Fruit fly (Drosophila melanogaster) whole organism, prepupa: Measurements from ENCODE around the gene VhaSFD.
A peak's percentile ranks its signal among the peaks of the same experiment; 100 is the strongest.

Source experiments
- CG10669 ChIP-seq: fragments of 200-800 bp; sonication (Bioruptor generic); optimal IDR thresholded peaks from 3 replicates; lab custom pipeline; 2018; ENCODE audit warnings: missing biosample characterization, mild to moderate bottlenecking, missing genetic modification characterization, moderate library complexity
- CG11294 ChIP-seq: fragments of 200-800 bp; sonication (Bioruptor generic); IDR thresholded peaks from 2 replicates; pipeline ENCODE4 v1.3.6; 2022; ENCODE audit warnings: missing biosample characterization, missing genetic modification characterization
- CG11762 ChIP-seq: fragments of 200-800 bp; sonication (Bioruptor generic); optimal IDR thresholded peaks from 3 replicates; lab custom pipeline; 2016; ENCODE audit warnings: missing biosample characterization, missing genetic modification characterization; ENCODE audit not compliant: insufficient read depth
- CG1621 ChIP-seq: fragments of 200-800 bp; sonication (Bioruptor generic); optimal IDR thresholded peaks from 3 replicates; lab custom pipeline; 2018; ENCODE audit warnings: missing biosample characterization, mild to moderate bottlenecking, missing genetic modification characterization
- CG16779 ChIP-seq: fragments of 200-800 bp; sonication (Bioruptor generic); optimal IDR thresholded peaks from 3 replicates; lab custom pipeline; 2017; ENCODE audit warnings: missing biosample characterization, mild to moderate bottlenecking, missing genetic modification characterization
- CG3032 ChIP-seq: fragments of 200-800 bp; optimal IDR thresholded peaks from 2 replicates; lab custom pipeline; 2019; ENCODE audit warnings: missing biosample characterization, mild to moderate bottlenecking, missing genetic modification characterization, moderate library complexity
- CG31627 ChIP-seq: fragments of 200-800 bp; sonication (Bioruptor generic); optimal IDR thresholded peaks from 3 replicates; lab custom pipeline; 2016; ENCODE audit warnings: missing biosample characterization, missing genetic modification characterization
- CG3919 ChIP-seq: fragments of 200-800 bp; sonication (Bioruptor generic); optimal IDR thresholded peaks from 3 replicates; lab custom pipeline; 2016; ENCODE audit warnings: missing biosample characterization, missing genetic modification characterization
- CG6163 ChIP-seq: fragments of 200-800 bp; sonication (Bioruptor generic); IDR thresholded peaks from 3 replicates; pipeline ENCODE4 v1.3.6; 2022; ENCODE audit warnings: missing biosample characterization, missing genetic modification characterization
- CG8119 ChIP-seq: fragments of 200-800 bp; sonication (Bioruptor generic); IDR thresholded peaks from 3 replicates; pipeline ENCODE4 v1.3.6; 2022; ENCODE audit warnings: missing biosample characterization, missing genetic modification characterization
- Eip75B ChIP-seq: fragments of 200-800 bp; sonication (Bioruptor generic); optimal IDR thresholded peaks from 3 replicates; lab custom pipeline; 2016; ENCODE audit warnings: missing biosample characterization, missing genetic modification characterization
- Eip78C ChIP-seq: fragments of 200-800 bp; sonication (Bioruptor generic); peaks from one replicate; lab custom pipeline; 2016; ENCODE audit warnings: missing biosample characterization, missing genetic modification characterization
- Eip93F ChIP-seq: fragments of 200-800 bp; sonication (Bioruptor generic); optimal IDR thresholded peaks from 2 replicates; lab custom pipeline; 2016; ENCODE audit warnings: missing biosample characterization, mild to moderate bottlenecking, missing genetic modification characterization
- Ets96B ChIP-seq: fragments of 200-800 bp; optimal IDR thresholded peaks from 2 replicates; lab custom pipeline; 2019; ENCODE audit warnings: missing biosample characterization, mild to moderate bottlenecking, missing genetic modification characterization, moderate library complexity
- Lpt ChIP-seq: fragments of 200-800 bp; sonication (Bioruptor generic); optimal IDR thresholded peaks from 3 replicates; lab custom pipeline; 2016; ENCODE audit warnings: missing biosample characterization, missing genetic modification characterization
- Sox14 ChIP-seq: fragments of 200-800 bp; sonication (Bioruptor generic); optimal IDR thresholded peaks from 3 replicates; lab custom pipeline; 2016; ENCODE audit warnings: missing biosample characterization, missing genetic modification characterization
- Sox15 ChIP-seq: fragments of 200-800 bp; sonication (Bioruptor generic); optimal IDR thresholded peaks from 3 replicates; lab custom pipeline; 2016; ENCODE audit warnings: missing biosample characterization, missing genetic modification characterization
- cyc ChIP-seq: fragments of 200-800 bp; sonication (Bioruptor generic); optimal IDR thresholded peaks from 3 replicates; lab custom pipeline; 2016; ENCODE audit warnings: missing biosample characterization, missing genetic modification characterization
- dsx ChIP-seq: fragments of 200-800 bp; optimal IDR thresholded peaks from 3 replicates; lab custom pipeline; 2019; ENCODE audit warnings: missing biosample characterization, mild to moderate bottlenecking, missing genetic modification characterization, moderate library complexity; ENCODE audit not compliant: poor library complexity, severe bottlenecking
- esn ChIP-seq: fragments of 200-800 bp; sonication (Bioruptor generic); optimal IDR thresholded peaks from 2 replicates; lab custom pipeline; 2016; ENCODE audit warnings: missing biosample characterization, mild to moderate bottlenecking, missing genetic modification characterization, moderate library complexity
- fd59A ChIP-seq: fragments of 200-800 bp; sonication (Bioruptor generic); optimal IDR thresholded peaks from 2 replicates; lab custom pipeline; 2017; ENCODE audit warnings: missing biosample characterization, mild to moderate bottlenecking, missing genetic modification characterization, missing genetic modification reagents
- fkh ChIP-seq: fragments of 200-800 bp; sonication (Bioruptor generic); optimal IDR thresholded peaks from 3 replicates; lab custom pipeline; 2017; ENCODE audit warnings: missing biosample characterization, mild to moderate bottlenecking, missing genetic modification characterization, moderate library complexity
- lz ChIP-seq: fragments of 200-800 bp; sonication (Bioruptor generic); optimal IDR thresholded peaks from 3 replicates; lab custom pipeline; 2016; ENCODE audit warnings: missing biosample characterization, missing genetic modification characterization
- net ChIP-seq: fragments of 200-800 bp; sonication (Bioruptor generic); optimal IDR thresholded peaks from 3 replicates; lab custom pipeline; 2016; ENCODE audit warnings: missing biosample characterization, missing genetic modification characterization
- spab ChIP-seq: fragments of 200-800 bp; sonication (Bioruptor generic); optimal IDR thresholded peaks from 2 replicates; lab custom pipeline; 2017; ENCODE audit warnings: missing biosample characterization, mild to moderate bottlenecking, missing genetic modification characterization, missing genetic modification reagents
- topi ChIP-seq: fragments of 200-800 bp; sonication (Bioruptor generic); optimal IDR thresholded peaks from 3 replicates; lab custom pipeline; 2016; ENCODE audit warnings: missing biosample characterization, missing genetic modification characterization

VhaSFD gene

dm6 chr2L:16679817-16680683, 47.6 kb downstream of the VhaSFD start, which contains the start of the genes grp and squ (continued):
- TF ChIP-seq CG1621 (tag; lab: Kevin White, UChicago) (peak; percentile 44), CG6163 (GFP tag; lab: Robert Waterston, UW) (no peak), CG8119 (GFP tag; lab: Robert Waterston, UW) (peak; percentile 14; the same call in 1 of the 3 replicates), dsx (GFP tag; lab: Kevin White, UChicago) (no peak), Eip93F (GFP tag; lab: Kevin White, UChicago) (no peak), spab (no peak), CG11762 (GFP tag; lab: Kevin White, UChicago) (no peak), Lpt (GFP tag; lab: Kevin White, UChicago) (no peak)
- TF ChIP-seq, all 60 proteins: peak for 10

dm6 chr2L:16679073-16679472, 48.6 kb downstream of the VhaSFD start:
- TF ChIP-seq CG10669 (no peak), CG11294 (GFP tag; lab: Robert Waterston, UW) (no peak), Sox15 (GFP tag; lab: Kevin White, UChicago) (no peak), fd59A (no peak), CG16779 (tag; lab: Kevin White, UChicago) (no peak)

DNA sequence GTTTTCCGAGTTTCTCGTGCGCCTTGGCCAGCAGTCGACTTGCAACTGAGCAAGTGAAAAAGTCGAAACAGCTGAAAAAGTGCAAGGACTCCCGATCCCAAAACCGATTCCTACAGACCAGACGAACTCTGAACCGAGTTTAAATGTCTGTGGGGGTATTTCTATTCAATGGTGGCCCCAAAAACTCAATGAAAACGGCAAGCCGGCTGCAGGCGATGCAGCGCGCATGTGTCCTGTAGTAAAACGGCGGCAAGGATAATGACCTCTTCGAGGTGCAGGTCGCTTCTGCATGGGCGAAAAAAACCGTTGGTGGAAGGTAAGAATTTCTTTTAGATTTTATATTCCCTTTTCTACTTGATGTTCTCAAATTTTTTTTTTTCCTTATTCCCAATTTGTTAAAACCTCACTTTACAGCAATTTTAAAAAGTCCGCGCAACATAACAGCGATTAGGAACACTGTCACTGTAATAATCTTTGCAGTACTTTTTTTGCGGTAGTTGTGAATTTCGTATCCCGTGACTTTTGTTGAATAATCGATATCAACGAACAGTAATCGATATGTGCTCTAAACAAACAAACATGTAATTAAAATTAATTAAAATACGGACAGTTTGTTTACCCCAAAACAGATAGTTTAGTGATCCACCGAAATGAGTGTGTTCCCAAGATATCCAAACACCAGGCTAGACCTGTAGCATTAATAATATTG, 50.8 kb downstream of the VhaSFD start, which contains the start of the genes Trpgamma and her:
Trpgamma (minus strand) TSS at position 51 of the 709 bp plus-strand sequence.
her (plus strand) TSS at position 535 of the 709 bp plus-strand sequence.
- TF ChIP-seq esn (peak; percentile 36), Eip75B (GFP tag; lab: Kevin White, UChicago) (no peak), Ets96B (peak; percentile 2), CG1621 (tag; lab: Kevin White, UChicago) (peak; percentile 58), CG3919 (GFP tag; lab: Kevin White, UChicago) (peak; percentile 19), fkh (GFP tag; lab: Kevin White, UChicago) (peak; percentile 98), cyc (peak; percentile 19), CG3032 (peak; percentile 17), topi (peak; percentile 24), net (GFP tag; lab: Kevin White, UChicago) (no peak), Sox14 (GFP tag; lab: Kevin White, UChicago) (peak; percentile 15), Eip78C (GFP tag; lab: Kevin White, UChicago) (peak; percentile 27), CG31627 (GFP tag; lab: Kevin White, UChicago) (no peak), lz (GFP tag; lab: Kevin White, UChicago) (peak; percentile 10)
